Worm (Caenorhabditis elegans) whole organism, mixed stage, embryonic: ENCODE measurements around the gene M88.4.

ENCODE experiments used
- M03D4.4 ChIP-seq: sonication (generic microtip); optimal IDR thresholded peaks from 2 replicates; lab custom pipeline; 2017; ENCODE audit warnings: mild to moderate bottlenecking, missing genetic modification characterization, missing compliant biosample characterization
- bed-3 ChIP-seq: fragments of 200-800 bp; sonication (Bioruptor generic); optimal IDR thresholded peaks from 3 replicates; lab custom pipeline; 2018; ENCODE audit warnings: mild to moderate bottlenecking, missing genetic modification characterization, moderate library complexity, missing compliant biosample characterization
- blmp-1 ChIP-seq: fragments of 150-350 bp; optimal IDR thresholded peaks from 2 replicates; lab custom pipeline; 2014; ENCODE audit warnings: missing biosample characterization, missing genetic modification characterization
- ceh-39 ChIP-seq: fragments of 150-350 bp; optimal IDR thresholded peaks from 2 replicates; lab custom pipeline; 2014; ENCODE audit warnings: missing biosample characterization, missing genetic modification characterization
- ceh-43 ChIP-seq: fragments of 200-800 bp; sonication (Bioruptor generic); optimal IDR thresholded peaks from 2 replicates; lab custom pipeline; 2018; ENCODE audit warnings: mild to moderate bottlenecking, missing genetic modification characterization, moderate library complexity, missing compliant biosample characterization
- ceh-83 ChIP-seq: fragments of 200-800 bp; sonication (Bioruptor generic); optimal IDR thresholded peaks from 2 replicates; lab custom pipeline; 2018; ENCODE audit warnings: mild to moderate bottlenecking, missing genetic modification characterization, missing compliant biosample characterization
- ces-1 ChIP-seq: fragments of 150-350 bp; optimal IDR thresholded peaks from 2 replicates; lab custom pipeline; 2014; ENCODE audit warnings: missing biosample characterization, missing genetic modification reagents, missing genetic modification characterization
- cnd-1 ChIP-seq: fragments of 200-800 bp; sonication (Bioruptor generic); optimal IDR thresholded peaks from 2 replicates; lab custom pipeline; 2018; ENCODE audit warnings: mild to moderate bottlenecking, missing genetic modification characterization, missing compliant biosample characterization
- drap-1 ChIP-seq: fragments of 200-800 bp; sonication (Bioruptor generic); optimal IDR thresholded peaks from 3 replicates; lab custom pipeline; 2018; ENCODE audit warnings: mild to moderate bottlenecking, missing genetic modification characterization, missing compliant biosample characterization
- elt-1 ChIP-seq: sonication (generic microtip); optimal IDR thresholded peaks from 2 replicates; lab custom pipeline; 2017; ENCODE audit warnings: missing genetic modification characterization, mild to moderate bottlenecking, missing compliant biosample characterization, antibody characterized with exemption, moderate library complexity, borderline replicate concordance; ENCODE audit not compliant: insufficient read depth
- elt-3 ChIP-seq: fragments of 150-350 bp; optimal IDR thresholded peaks from 2 replicates; lab custom pipeline; 2014; ENCODE audit warnings: missing biosample characterization, missing genetic modification characterization
- flh-1 ChIP-seq: fragments of 200-800 bp; sonication (Bioruptor generic); optimal IDR thresholded peaks from 2 replicates; lab custom pipeline; 2018; ENCODE audit warnings: mild to moderate bottlenecking, missing genetic modification characterization, moderate library complexity, missing compliant biosample characterization
- ham-2 ChIP-seq: fragments of 200-800 bp; sonication (Bioruptor generic); optimal IDR thresholded peaks from 2 replicates; lab custom pipeline; 2018; ENCODE audit warnings: mild to moderate bottlenecking, missing genetic modification characterization, missing compliant biosample characterization
- hlh-1 ChIP-seq: fragments of 150-350 bp; optimal IDR thresholded peaks from 2 replicates; lab custom pipeline; 2014; ENCODE audit warnings: missing biosample characterization, missing genetic modification reagents, missing genetic modification characterization
- lin-13 ChIP-seq: fragments of 150-350 bp; optimal IDR thresholded peaks from 2 replicates; lab custom pipeline; 2014; ENCODE audit warnings: missing biosample characterization, missing genetic modification characterization
- lin-32 ChIP-seq: fragments of 200-800 bp; sonication (Bioruptor generic); optimal IDR thresholded peaks from 2 replicates; lab custom pipeline; 2018; ENCODE audit warnings: mild to moderate bottlenecking, missing genetic modification characterization, missing compliant biosample characterization
- lsy-2 ChIP-seq: fragments of 150-350 bp; optimal IDR thresholded peaks from 2 replicates; lab custom pipeline; 2014; ENCODE audit warnings: missing biosample characterization, missing genetic modification characterization
- mab-5 ChIP-seq: fragments of 150-350 bp; optimal IDR thresholded peaks from 2 replicates; lab custom pipeline; 2014; ENCODE audit warnings: missing biosample characterization, missing genetic modification characterization
- mep-1 ChIP-seq: fragments of 150-350 bp; optimal IDR thresholded peaks from 2 replicates; lab custom pipeline; 2017; ENCODE audit warnings: missing biosample characterization, missing genetic modification reagents, missing genetic modification characterization, inconsistent platforms
- mls-2 ChIP-seq: sonication (generic microtip); optimal IDR thresholded peaks from 2 replicates; lab custom pipeline; 2016; ENCODE audit warnings: mild to moderate bottlenecking, missing genetic modification characterization, moderate library complexity, missing compliant biosample characterization
- nhr-12 ChIP-seq: fragments of 150-350 bp; optimal IDR thresholded peaks from 2 replicates; lab custom pipeline; 2014; ENCODE audit warnings: missing biosample characterization, missing genetic modification characterization
- nhr-2 ChIP-seq: fragments of 150-350 bp; optimal IDR thresholded peaks from 2 replicates; lab custom pipeline; 2014; ENCODE audit warnings: missing biosample characterization, missing genetic modification characterization
- nhr-237 ChIP-seq: fragments of 150-350 bp; optimal IDR thresholded peaks from 2 replicates; lab custom pipeline; 2014; ENCODE audit warnings: missing biosample characterization, missing genetic modification characterization
- nhr-28 ChIP-seq: fragments of 150-350 bp; optimal IDR thresholded peaks from 2 replicates; lab custom pipeline; 2014; ENCODE audit warnings: missing biosample characterization, missing genetic modification characterization
- nhr-76 ChIP-seq: sonication (generic microtip); optimal IDR thresholded peaks from 2 replicates; lab custom pipeline; 2017; ENCODE audit warnings: missing biosample characterization, missing genetic modification characterization
- pha-4 ChIP-seq: fragments of 150-350 bp; optimal IDR thresholded peaks from 2 replicates; lab custom pipeline; 2018; ENCODE audit warnings: missing biosample characterization, missing genetic modification reagents, missing genetic modification characterization
- sem-2 ChIP-seq: fragments of 200-800 bp; sonication (Bioruptor generic); optimal IDR thresholded peaks from 2 replicates; lab custom pipeline; 2018; ENCODE audit warnings: mild to moderate bottlenecking, missing genetic modification characterization, missing compliant biosample characterization
- snpc-4 ChIP-seq: fragments of 150-350 bp; optimal IDR thresholded peaks from 2 replicates; lab custom pipeline; 2014; ENCODE audit warnings: missing biosample characterization, missing genetic modification characterization
- sptf-1 ChIP-seq: sonication (generic microtip); optimal IDR thresholded peaks from 2 replicates; lab custom pipeline; 2017; ENCODE audit warnings: mild to moderate bottlenecking, missing genetic modification characterization, moderate library complexity, missing compliant biosample characterization
- tbx-8 ChIP-seq: fragments of 200-800 bp; sonication (Bioruptor generic); optimal IDR thresholded peaks from 2 replicates; lab custom pipeline; 2018; ENCODE audit warnings: mild to moderate bottlenecking, missing genetic modification characterization, moderate library complexity, missing compliant biosample characterization
- unc-120 ChIP-seq: sonication (generic microtip); optimal IDR thresholded peaks from 2 replicates; lab custom pipeline; 2017; ENCODE audit warnings: missing genetic modification characterization, missing compliant biosample characterization; ENCODE audit not compliant: poor library complexity, severe bottlenecking
- unc-39 ChIP-seq: fragments of 150-350 bp; optimal IDR thresholded peaks from 2 replicates; lab custom pipeline; 2014; ENCODE audit warnings: missing biosample characterization, missing genetic modification characterization
- unc-62 ChIP-seq: fragments of 150-350 bp; optimal IDR thresholded peaks from 2 replicates; lab custom pipeline; 2014; ENCODE audit warnings: missing biosample characterization, missing genetic modification reagents, missing genetic modification characterization
- zip-8 ChIP-seq: fragments of 150-350 bp; optimal IDR thresholded peaks from 2 replicates; lab custom pipeline; 2014; ENCODE audit warnings: missing biosample characterization, missing genetic modification characterization
- ztf-11 ChIP-seq: fragments of 150-350 bp; optimal IDR thresholded peaks from 2 replicates; lab custom pipeline; 2014; ENCODE audit warnings: missing biosample characterization, missing genetic modification characterization

Gene M88.4

DNA sequence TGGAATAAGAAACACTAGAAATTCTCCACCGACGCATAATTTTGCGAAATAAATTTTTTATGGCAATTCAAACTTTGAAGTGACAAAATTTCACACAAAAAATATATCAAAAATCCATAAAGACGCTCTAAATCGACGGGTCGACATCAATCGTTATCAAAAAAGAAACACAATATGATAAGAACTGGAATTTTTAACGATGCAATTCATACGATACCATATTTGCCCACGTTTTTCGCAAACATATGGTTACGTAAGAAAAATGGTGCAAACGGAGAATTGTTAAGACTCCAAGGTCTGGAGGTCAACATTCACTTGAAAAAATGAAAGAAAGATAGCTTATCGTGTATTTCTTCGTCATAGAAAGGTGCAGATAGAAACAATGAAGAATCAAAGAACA, 42.7 kb upstream of the M88.4 start:
- TF ChIP-seq elt-3 (tag; lab: Kevin White, UChicago) (no peak), ham-2 (GFP tag; lab: Kevin White, UChicago) (no peak), ztf-11 (tag; lab: Kevin White, UChicago) (no peak), nhr-237 (no peak), sptf-1 (tag; lab: Kevin White, UChicago) (no peak), cnd-1 (tag; lab: Kevin White, UChicago) (no peak), unc-120 (tag; lab: Kevin White, UChicago) (no peak), snpc-4 (tag; lab: Kevin White, UChicago) (no peak)

DNA sequence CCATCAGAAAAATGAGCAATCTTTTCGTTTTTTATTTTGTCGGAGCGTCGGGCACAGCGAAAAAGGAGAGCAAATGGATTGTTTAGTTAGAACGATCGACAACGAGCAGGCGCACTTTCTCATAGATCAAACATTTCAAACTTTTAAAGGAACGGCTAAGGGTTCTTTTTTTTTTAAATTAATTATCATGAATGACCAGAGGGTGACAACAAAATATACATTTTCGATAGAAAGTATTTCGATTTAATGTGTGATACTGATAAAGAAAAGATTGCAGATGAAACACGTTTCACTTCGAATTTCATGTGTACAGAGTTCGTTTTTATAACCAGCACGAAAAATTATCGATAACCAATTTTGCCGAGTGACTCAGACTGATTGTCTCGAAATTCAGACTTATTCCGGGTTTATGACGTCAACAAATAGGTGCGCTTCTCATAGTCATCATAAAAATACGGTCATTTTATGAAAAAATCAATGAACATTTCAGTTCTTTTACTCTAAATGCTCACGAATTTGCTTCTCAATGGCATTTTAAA, 42.2 kb upstream of the M88.4 start:
- TF ChIP-seq lin-13 (tag; lab: Kevin White, UChicago) (no peak), ceh-39 (tag; lab: Kevin White, UChicago) (no peak)

- TF ChIP-seq ceh-43 (GFP tag; lab: Kevin White, UChicago) = no peak
- TF ChIP-seq zip-8 = no peak
- TF ChIP-seq lsy-2 (tag; lab: Kevin White, UChicago) = peak; percentile 91
- TF ChIP-seq ceh-39 (tag; lab: Kevin White, UChicago) = no peak
- no peak for TF ChIP-seq mls-2
- peak; percentile 8 for TF ChIP-seq drap-1
- TF ChIP-seq nhr-76 (tag; lab: Kevin White, UChicago) = no peak
- TF ChIP-seq nhr-2 (tag; lab: Kevin White, UChicago) = no peak
- no peak for TF ChIP-seq nhr-12
- TF ChIP-seq mab-5 (tag; lab: Kevin White, UChicago) = no peak
- TF ChIP-seq sptf-1 (tag; lab: Kevin White, UChicago) = no peak
- no peak for TF ChIP-seq unc-120 (tag; lab: Kevin White, UChicago)
- peak; percentile 30 for TF ChIP-seq pha-4 (tag; lab: Kevin White, UChicago)
- no peak for TF ChIP-seq ham-2 (GFP tag; lab: Kevin White, UChicago)
- TF ChIP-seq nhr-28 (tag; lab: Kevin White, UChicago) = no peak
- peak; percentile 50 for TF ChIP-seq lin-13 (tag; lab: Kevin White, UChicago)
- TF ChIP-seq nhr-237 = peak; percentile 65
- no peak for TF ChIP-seq ceh-83 (GFP tag; lab: Kevin White, UChicago)
- no peak for TF ChIP-seq lin-32 (GFP tag; lab: Kevin White, UChicago)
- TF ChIP-seq flh-1 = no peak
- no peak for TF ChIP-seq blmp-1 (tag; lab: Kevin White, UChicago)
- TF ChIP-seq cnd-1 (tag; lab: Kevin White, UChicago) = peak; percentile 7
- TF ChIP-seq hlh-1 = no peak
- TF ChIP-seq elt-3 (tag; lab: Kevin White, UChicago) = no peak
- peak; percentile 85 for TF ChIP-seq mep-1 (tag; lab: Kevin White, UChicago)
- TF ChIP-seq unc-39 (tag; lab: Kevin White, UChicago) = no peak
- no peak for TF ChIP-seq tbx-8
- no peak for TF ChIP-seq ztf-11 (tag; lab: Kevin White, UChicago)
- TF ChIP-seq elt-1 (tag; lab: Kevin White, UChicago) = no peak
- TF ChIP-seq ces-1 (GFP tag; lab: Kevin White, UChicago) = peak; percentile 57
- TF ChIP-seq bed-3 = no peak
- no peak for TF ChIP-seq M03D4.4 (tag; lab: Kevin White, UChicago)
- peak; percentile 34 for TF ChIP-seq unc-62 (GFP tag; lab: Kevin White, UChicago)
- no peak for TF ChIP-seq snpc-4 (tag; lab: Kevin White, UChicago)
- TF ChIP-seq sem-2 (GFP tag; lab: Kevin White, UChicago) = no peak
Observed at ce11 chrIII:4508064-4508905, 40.6 kb upstream of the M88.4 start, which contains the start of the genes cct-5 and F25F2.1. Gene cct-5 (minus strand): TSS chrIII:4508114. Gene F25F2.1 (plus strand): TSS chrIII:4508855.
